Worm (Caenorhabditis elegans) whole organism, mixed stage, embryonic: Measurements from ENCODE around the gene ugt-40.

Source experiments
- nhr-28 ChIP-seq: fragments of 150-350 bp; optimal IDR thresholded peaks from 2 replicates; lab custom pipeline; 2014; ENCODE audit warnings: missing biosample characterization, missing genetic modification characterization
- unc-39 ChIP-seq: fragments of 150-350 bp; optimal IDR thresholded peaks from 2 replicates; lab custom pipeline; 2014; ENCODE audit warnings: missing biosample characterization, missing genetic modification characterization

ce11 chrV:7091287-7091686, 50.5 kb downstream of the ugt-40 start, which contains the start of gene nhr-286:
- TF ChIP-seq nhr-28 (tag; lab: Kevin White, UChicago) (no peak), unc-39 (tag; lab: Kevin White, UChicago) (no peak)
